Fruit fly (Drosophila melanogaster) whole organism, embryonic: Measurements from ENCODE around the gene CG14442.

Source experiments
- Abd-B ChIP-seq: fragments of 200-800 bp; sonication (Bioruptor generic); optimal IDR thresholded peaks from 2 replicates; lab custom pipeline; 2018; ENCODE audit warnings: missing biosample characterization, mild to moderate bottlenecking, missing genetic modification characterization, moderate library complexity
- Bteb2 ChIP-seq: fragments of 200-800 bp; sonication (Bioruptor generic); optimal IDR thresholded peaks from 2 replicates; lab custom pipeline; 2016; ENCODE audit warnings: missing biosample characterization, missing genetic modification characterization
- CG12659 ChIP-seq: fragments of 200-800 bp; sonication (Bioruptor generic); optimal IDR thresholded peaks from 3 replicates; lab custom pipeline; 2017; ENCODE audit warnings: mild to moderate bottlenecking, missing biosample characterization, missing genetic modification reagents, missing genetic modification characterization
- CG13296 ChIP-seq: fragments of 200-800 bp; sonication (Bioruptor generic); optimal IDR thresholded peaks from 3 replicates; lab custom pipeline; 2018; ENCODE audit warnings: missing biosample characterization, mild to moderate bottlenecking, missing genetic modification characterization
- CG17328 ChIP-seq: fragments of 200-800 bp; sonication (Bioruptor generic); IDR thresholded peaks from 2 replicates; pipeline ENCODE4 v1.3.6; 2022; ENCODE audit warnings: missing biosample characterization, missing genetic modification characterization
- CG18764 ChIP-seq: fragments of 200-800 bp; sonication (Bioruptor generic); optimal IDR thresholded peaks from 3 replicates; lab custom pipeline; 2016; ENCODE audit warnings: missing biosample characterization, missing genetic modification characterization
- CG2202 ChIP-seq: fragments of 200-800 bp; sonication (Bioruptor generic); optimal IDR thresholded peaks from 2 replicates; lab custom pipeline; 2018; ENCODE audit warnings: missing biosample characterization, mild to moderate bottlenecking, missing genetic modification characterization
- CG32772 ChIP-seq: fragments of 200-800 bp; sonication (Bioruptor generic); IDR thresholded peaks from 2 replicates; pipeline ENCODE4 v1.3.6; 2022; ENCODE audit warnings: missing biosample characterization, missing genetic modification characterization
- CG3726 ChIP-seq: fragments of 200-800 bp; sonication (Bioruptor generic); IDR thresholded peaks from 3 replicates; pipeline ENCODE4, ENCODE4 v1.3.6; 2022; ENCODE audit warnings: missing biosample characterization, missing genetic modification characterization
- CG4360 ChIP-seq: fragments of 200-800 bp; sonication (Bioruptor generic); IDR thresholded peaks from 2 replicates; pipeline ENCODE4 v1.3.6; 2022; ENCODE audit warnings: missing biosample characterization, missing genetic modification characterization
- CG9797 ChIP-seq: fragments of 200-800 bp; sonication (Bioruptor generic); optimal IDR thresholded peaks from 3 replicates; lab custom pipeline; 2018; ENCODE audit warnings: missing biosample characterization, mild to moderate bottlenecking, missing genetic modification characterization
- CkIIα-i1 ChIP-seq: fragments of 200-800 bp; sonication (Bioruptor generic); IDR thresholded peaks from 2 replicates; pipeline ENCODE4 v1.3.6; 2022; ENCODE audit warnings: missing biosample characterization, missing genetic modification characterization
- Doc3 ChIP-seq: fragments of 200-800 bp; sonication (Bioruptor generic); IDR thresholded peaks from 3 replicates; pipeline ENCODE4 v1.3.6; 2022; ENCODE audit warnings: missing biosample characterization, missing genetic modification characterization; ENCODE audit not compliant: partially characterized antibody
- Gsc ChIP-seq: fragments of 200-800 bp; sonication (Bioruptor generic); IDR thresholded peaks from 2 replicates; pipeline ENCODE4 v1.3.6; 2022; ENCODE audit warnings: missing biosample characterization, missing genetic modification characterization
- H15 ChIP-seq: fragments of 200-800 bp; sonication (Bioruptor generic); IDR thresholded peaks from 3 replicates; pipeline ENCODE4 v1.3.6; 2022; ENCODE audit warnings: missing biosample characterization, missing genetic modification characterization
- HLH54F ChIP-seq: fragments of 200-800 bp; sonication (Bioruptor generic); optimal IDR thresholded peaks from 3 replicates; lab custom pipeline; 2016; ENCODE audit warnings: missing biosample characterization, missing genetic modification characterization
- Hr51 ChIP-seq, 2 experiments: fragments of 200-800 bp; sonication (Bioruptor generic); optimal IDR thresholded peaks; 2 replicates in 1 of 2; 3 replicates in 1 of 2; lab custom pipeline; 2016 to 2018; ENCODE audit warnings: missing biosample characterization in 2 of 2, missing genetic modification characterization in 2 of 2, mild to moderate bottlenecking in 1 of 2, moderate library complexity in 1 of 2
- Hsf ChIP-seq: fragments of 200-800 bp; sonication (Bioruptor generic); optimal IDR thresholded peaks from 3 replicates; lab custom pipeline; 2016; ENCODE audit warnings: missing biosample characterization, missing genetic modification characterization
- Jarid2 ChIP-seq: fragments of 200-800 bp; sonication (Bioruptor generic); optimal IDR thresholded peaks from 3 replicates; lab custom pipeline; 2017; ENCODE audit warnings: mild to moderate bottlenecking, missing biosample characterization, missing genetic modification reagents, missing genetic modification characterization
- Neu2 ChIP-seq: fragments of 200-800 bp; sonication (Bioruptor generic); optimal IDR thresholded peaks from 3 replicates; lab custom pipeline; 2016; ENCODE audit warnings: missing biosample characterization, missing genetic modification characterization, borderline replicate concordance
- Nf-YA ChIP-seq: fragments of 200-800 bp; sonication (Bioruptor generic); IDR thresholded peaks from 2 replicates; pipeline ENCODE4 v1.3.6; 2022; ENCODE audit warnings: missing biosample characterization, missing genetic modification characterization
- NfI ChIP-seq: fragments of 200-800 bp; sonication (Bioruptor generic); optimal IDR thresholded peaks from 3 replicates; lab custom pipeline; 2018; ENCODE audit warnings: missing biosample characterization, mild to moderate bottlenecking, missing genetic modification characterization, moderate library complexity
- Xrp1 ChIP-seq: fragments of 200-800 bp; sonication (Bioruptor generic); IDR thresholded peaks from 2 replicates; pipeline ENCODE4 v1.3.6; 2022; ENCODE audit warnings: missing biosample characterization, missing genetic modification characterization
- bsh ChIP-seq, 2 experiments: fragments of 200-800 bp; sonication (Bioruptor generic); optimal IDR thresholded peaks; 2 replicates each; lab custom pipeline; 2017 to 2018; ENCODE audit warnings: mild to moderate bottlenecking in 2 of 2, missing biosample characterization in 2 of 2, missing genetic modification characterization in 2 of 2, moderate library complexity in 1 of 2
- chinmo ChIP-seq: fragments of 200-800 bp; sonication (Bioruptor generic); IDR thresholded peaks from 4 replicates; pipeline ENCODE4 v1.3.6; 2022; ENCODE audit warnings: missing biosample characterization, missing genetic modification characterization; ENCODE audit not compliant: partially characterized antibody
- disco-r ChIP-seq: fragments of 200-800 bp; sonication (Bioruptor generic); optimal IDR thresholded peaks from 2 replicates; lab custom pipeline; 2016; ENCODE audit warnings: missing biosample characterization, missing genetic modification characterization
- eve ChIP-seq, 2 experiments: fragments of >200 bp; optimal IDR thresholded peaks; 2 replicates each; lab custom pipeline; 2017; ENCODE audit warnings: missing biosample characterization in 2 of 2, missing genetic modification characterization in 2 of 2
- fd96Cb ChIP-seq: fragments of 200-800 bp; sonication (Bioruptor generic); optimal IDR thresholded peaks from 2 replicates; lab custom pipeline; 2018; ENCODE audit warnings: missing biosample characterization, mild to moderate bottlenecking, missing genetic modification characterization, moderate library complexity
- gro ChIP-seq: fragments of 200-800 bp; sonication (Bioruptor generic); optimal IDR thresholded peaks from 2 replicates; lab custom pipeline; 2016; ENCODE audit warnings: missing biosample characterization, missing genetic modification characterization
- insv ChIP-seq, 2 experiments: fragments of 200-800 bp; sonication (Bioruptor generic); optimal IDR thresholded peaks; 3 replicates each; lab custom pipeline; 2016 to 2018; ENCODE audit warnings: missing biosample characterization in 2 of 2, missing genetic modification characterization in 2 of 2
- lilli ChIP-seq: fragments of 200-800 bp; sonication (Bioruptor generic); optimal IDR thresholded peaks from 3 replicates; lab custom pipeline; 2016; ENCODE audit warnings: missing biosample characterization, missing genetic modification characterization
- pfk ChIP-seq: fragments of 200-800 bp; sonication (Bioruptor generic); optimal IDR thresholded peaks from 2 replicates; lab custom pipeline; 2018; ENCODE audit warnings: missing biosample characterization, mild to moderate bottlenecking, missing genetic modification characterization, moderate library complexity
- pros ChIP-seq: fragments of 200-800 bp; sonication (Bioruptor generic); optimal IDR thresholded peaks from 3 replicates; lab custom pipeline; 2019; ENCODE audit warnings: missing biosample characterization, mild to moderate bottlenecking, missing genetic modification characterization, moderate library complexity
- tll ChIP-seq, 2 experiments: fragments of 200-800 bp in 1 of 2; fragments of >200 bp in 1 of 2; sonication (Bioruptor generic) in 1 of 2; optimal IDR thresholded peaks; 2 replicates each; lab custom pipeline; 2017 to 2019; ENCODE audit warnings: missing biosample characterization in 2 of 2, missing genetic modification characterization in 2 of 2, mild to moderate bottlenecking in 1 of 2, moderate library complexity in 1 of 2
- tna ChIP-seq: fragments of 200-800 bp; sonication (Bioruptor generic); IDR thresholded peaks from 2 replicates; pipeline ENCODE4 v1.3.6; 2022; ENCODE audit warnings: missing biosample characterization, missing genetic modification characterization; ENCODE audit not compliant: partially characterized antibody
- unpg ChIP-seq: fragments of 200-800 bp; sonication (Bioruptor generic); optimal IDR thresholded peaks from 3 replicates; lab custom pipeline; 2018; ENCODE audit warnings: missing biosample characterization, mild to moderate bottlenecking, missing genetic modification characterization, moderate library complexity
- vnd ChIP-seq: fragments of 200-800 bp; sonication (Bioruptor generic); IDR thresholded peaks from 3 replicates; pipeline ENCODE4 v1.3.6; 2022; ENCODE audit warnings: missing biosample characterization, missing genetic modification characterization; ENCODE audit not compliant: partially characterized antibody
- yki ChIP-seq: fragments of >200 bp; optimal IDR thresholded peaks from 3 replicates; lab custom pipeline; 2018
- zen ChIP-seq: fragments of 200-800 bp; sonication (Bioruptor generic); optimal IDR thresholded peaks from 3 replicates; lab custom pipeline; 2018; ENCODE audit warnings: missing biosample characterization, mild to moderate bottlenecking, missing genetic modification characterization, moderate library complexity
- zfh1 ChIP-seq: fragments of 200-800 bp; sonication (Bioruptor generic); IDR thresholded peaks from 3 replicates; pipeline ENCODE4 v1.3.6; 2022; ENCODE audit warnings: missing biosample characterization, missing genetic modification characterization

The CG14442 gene

DNA sequence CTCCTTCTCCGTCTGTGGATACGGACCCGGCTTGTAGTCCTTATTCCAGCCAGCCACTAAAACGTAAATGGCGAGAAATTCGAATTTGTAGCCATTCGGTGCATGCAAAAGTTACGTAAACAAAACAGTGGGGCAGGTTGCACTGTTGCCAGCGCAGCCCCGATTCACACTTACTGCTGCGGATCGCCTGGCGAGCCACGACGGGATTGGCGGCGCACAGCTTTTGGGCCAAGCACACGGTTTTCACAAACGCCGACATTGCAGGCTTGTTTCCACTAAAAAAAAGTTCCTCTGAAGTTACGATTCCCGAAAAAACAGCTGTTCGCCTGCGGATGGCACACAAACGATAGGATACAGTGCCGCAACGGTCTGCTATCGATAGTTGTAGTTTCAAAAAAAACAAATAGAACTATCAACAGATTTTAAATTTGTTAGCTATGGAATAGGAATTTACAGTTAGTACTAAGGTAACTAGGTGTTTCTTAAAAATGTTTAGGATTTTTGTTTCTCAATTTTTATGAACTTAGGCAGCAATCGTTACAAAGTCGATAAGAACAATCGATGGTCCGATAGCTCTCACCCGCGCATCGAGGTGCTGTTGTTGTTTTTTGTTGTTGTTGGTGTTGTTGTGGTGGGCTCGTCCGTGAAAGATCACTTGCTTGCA, 16.8 kb downstream of the CG14442 start, which contains the start of gene Fum1 (continued):
- TF ChIP-seq Hsf (no peak), H15 (GFP tag; lab: Robert Waterston, UW) (no peak), pfk (GFP tag; lab: Kevin White, UChicago) (no peak), Bteb2 (no peak), pros (GFP tag; lab: Kevin White, UChicago) (no peak), tna (GFP tag; lab: Robert Waterston, UW) (peak; percentile 69), zen (tag; lab: Kevin White, UChicago) (no peak), tll (GFP tag; optimal IDR thresholded peaks at IDR 0.05; lab: Kevin White, UChicago) (no peak), Xrp1 (GFP tag; lab: Robert Waterston, UW) (no peak), bsh (GFP tag; optimal IDR thresholded peaks at IDR 0.05; lab: Kevin White, UChicago) (no peak), fd96Cb (tag; lab: Kevin White, UChicago) (no peak), CG17328 (no peak), disco-r (GFP tag; lab: Kevin White, UChicago) (no peak), CG2202 (tag; lab: Kevin White, UChicago) (no peak), zfh1 (GFP tag; lab: Robert Waterston, UW) (no peak), CG13296 (GFP tag; lab: Kevin White, UChicago) (no peak), Jarid2 (GFP tag; lab: Kevin White, UChicago) (no peak), CG32772 (GFP tag; lab: Robert Waterston, UW) (no peak), insv (GFP tag; optimal IDR thresholded peaks at IDR 0.05; lab: Kevin White, UChicago) (no peak), chinmo (GFP tag; lab: Robert Waterston, UW) (peak; percentile 47; the same call in 1 of the 4 replicates), CG9797 (GFP tag; lab: Kevin White, UChicago) (no peak), CkIIα-i1 (GFP tag; lab: Robert Waterston, UW) (no peak), CG3726 (no peak), eve (GFP tag; optimal IDR thresholded peaks at IDR 0.05; lab: Kevin White, UChicago) (no peak), unpg (no peak), Nf-YA (GFP tag; lab: Robert Waterston, UW) (no peak), Abd-B (no peak), Doc3 (GFP tag; lab: Robert Waterston, UW) (peak; percentile 93), yki (lab: Kevin White, UChicago) (no peak), lilli (GFP tag; lab: Kevin White, UChicago) (peak; percentile 41), CG12659 (peak; percentile 44), CG18764 (GFP tag; lab: Kevin White, UChicago) (no peak), HLH54F (no peak), vnd (GFP tag; lab: Robert Waterston, UW) (peak; percentile 89), Hr51 (GFP tag; optimal IDR thresholded peaks at IDR 0.05; lab: Kevin White, UChicago) (no peak), Gsc (no peak), Neu2 (GFP tag; lab: Kevin White, UChicago) (no peak), gro (GFP tag; lab: Kevin White, UChicago) (peak; percentile 53), CG4360 (GFP tag; lab: Robert Waterston, UW) (peak; percentile 98), NfI (GFP tag; lab: Kevin White, UChicago) (peak; percentile 37)
